Fruit fly (Drosophila melanogaster) whole organism, embryonic: ENCODE data around the gene Sec61alpha.

ENCODE experiments used
- Blimp-1 ChIP-seq: fragments of 200-800 bp; sonication (Bioruptor generic); optimal IDR thresholded peaks from 3 replicates; lab custom pipeline; 2018; ENCODE audit warnings: missing biosample characterization, missing genetic modification characterization, mild to moderate bottlenecking, moderate library complexity, missing genetic modification reagents
- CG13894 ChIP-seq: fragments of 200-800 bp; sonication (Bioruptor generic); optimal IDR thresholded peaks from 3 replicates; lab custom pipeline; 2018; ENCODE audit warnings: missing biosample characterization, mild to moderate bottlenecking, missing genetic modification characterization, moderate library complexity
- CG15479 ChIP-seq: fragments of 200-800 bp; sonication (Bioruptor generic); optimal IDR thresholded peaks from 3 replicates; lab custom pipeline; 2019; ENCODE audit warnings: missing biosample characterization, mild to moderate bottlenecking, missing genetic modification characterization, moderate library complexity
- CG1832 ChIP-seq: fragments of 200-800 bp; sonication (Bioruptor generic); optimal IDR thresholded peaks from 2 replicates; lab custom pipeline; 2017; ENCODE audit warnings: missing biosample characterization, mild to moderate bottlenecking, missing genetic modification characterization, inconsistent platforms
- CG2202 ChIP-seq: fragments of 200-800 bp; sonication (Bioruptor generic); optimal IDR thresholded peaks from 2 replicates; lab custom pipeline; 2018; ENCODE audit warnings: missing biosample characterization, mild to moderate bottlenecking, missing genetic modification characterization
- CG34376 ChIP-seq: fragments of 200-800 bp; sonication (Bioruptor generic); optimal IDR thresholded peaks from 2 replicates; lab custom pipeline; 2018; ENCODE audit warnings: missing biosample characterization, mild to moderate bottlenecking, missing genetic modification characterization
- CG6683 ChIP-seq: fragments of 200-800 bp; sonication (Bioruptor generic); optimal IDR thresholded peaks from 2 replicates; lab custom pipeline; 2017; ENCODE audit warnings: missing biosample characterization, mild to moderate bottlenecking, missing genetic modification characterization, missing genetic modification reagents
- CG6791 ChIP-seq: fragments of 200-800 bp; sonication (Bioruptor generic); IDR thresholded peaks from 3 replicates; pipeline ENCODE4 v1.3.6; 2022; ENCODE audit warnings: missing biosample characterization, missing genetic modification characterization; ENCODE audit not compliant: partially characterized antibody
- CG8290 ChIP-seq, 3 experiments: fragments of 200-800 bp; sonication (Bioruptor generic); optimal IDR thresholded peaks; 2 replicates each; lab custom pipeline; 2016 to 2019; ENCODE audit warnings: missing biosample characterization in 3 of 3, missing genetic modification characterization in 3 of 3, mild to moderate bottlenecking in 2 of 3, moderate library complexity in 1 of 3
- CG8388 ChIP-seq: fragments of 200-800 bp; sonication (Bioruptor generic); optimal IDR thresholded peaks from 2 replicates; lab custom pipeline; 2019; ENCODE audit warnings: missing biosample characterization, mild to moderate bottlenecking, missing genetic modification characterization, moderate library complexity
- HmgZ ChIP-seq: fragments of 200-800 bp; sonication (Bioruptor generic); optimal IDR thresholded peaks from 2 replicates; lab custom pipeline; 2018; ENCODE audit warnings: missing biosample characterization, mild to moderate bottlenecking, missing genetic modification characterization
- Hr51 ChIP-seq, 2 experiments: fragments of 200-800 bp; sonication (Bioruptor generic); optimal IDR thresholded peaks; 2 replicates in 1 of 2; 3 replicates in 1 of 2; lab custom pipeline; 2016 to 2018; ENCODE audit warnings: missing biosample characterization in 2 of 2, missing genetic modification characterization in 2 of 2, mild to moderate bottlenecking in 1 of 2, moderate library complexity in 1 of 2
- Oli ChIP-seq: fragments of 200-800 bp; sonication (Bioruptor generic); optimal IDR thresholded peaks from 2 replicates; lab custom pipeline; 2018; ENCODE audit warnings: missing biosample characterization, mild to moderate bottlenecking, missing genetic modification characterization, moderate library complexity
- Six4 ChIP-seq: fragments of 200-800 bp; sonication (Bioruptor generic); optimal IDR thresholded peaks from 2 replicates; lab custom pipeline; 2016; ENCODE audit warnings: missing biosample characterization, missing genetic modification characterization
- Stat92E ChIP-seq, 3 experiments: fragments of >200 bp in 2 of 3; fragments of 200-800 bp in 1 of 3; sonication (Bioruptor generic) in 1 of 3; optimal IDR thresholded peaks; 2 replicates each; lab custom pipeline; 2017 to 2019; ENCODE audit warnings: missing biosample characterization in 3 of 3, missing genetic modification characterization in 3 of 3, mild to moderate bottlenecking in 1 of 3, moderate library complexity in 1 of 3
- Trl ChIP-seq, 3 experiments: fragments of >200 bp in 2 of 3; fragments of 200-800 bp in 1 of 3; sonication (Bioruptor generic) in 1 of 3; optimal IDR thresholded peaks; 2 replicates in 1 of 3; 3 replicates in 2 of 3; lab custom pipeline; 2016 to 2017; ENCODE audit warnings: missing biosample characterization in 1 of 3, missing genetic modification characterization in 1 of 3
- Xbp1 ChIP-seq: fragments of 200-800 bp; sonication (Bioruptor generic); optimal IDR thresholded peaks from 3 replicates; lab custom pipeline; 2016; ENCODE audit warnings: missing biosample characterization, mild to moderate bottlenecking, missing genetic modification characterization
- az2 ChIP-seq: fragments of 200-800 bp; sonication (Bioruptor generic); optimal IDR thresholded peaks from 3 replicates; lab custom pipeline; 2016; ENCODE audit warnings: missing biosample characterization, missing genetic modification characterization
- chinmo ChIP-seq: fragments of 200-800 bp; sonication (Bioruptor generic); IDR thresholded peaks from 4 replicates; pipeline ENCODE4 v1.3.6; 2022; ENCODE audit warnings: missing biosample characterization, missing genetic modification characterization; ENCODE audit not compliant: partially characterized antibody
- ci ChIP-seq: fragments of 200-800 bp; sonication (Bioruptor generic); IDR thresholded peaks from 3 replicates; pipeline ENCODE4 v1.3.6; 2022; ENCODE audit warnings: missing biosample characterization, missing genetic modification characterization
- crol ChIP-seq: fragments of 200-800 bp; sonication (Bioruptor generic); IDR thresholded peaks from 2 replicates; pipeline ENCODE4 v1.3.6; 2022; ENCODE audit warnings: missing biosample characterization, missing genetic modification characterization
- gcm ChIP-seq: fragments of 200-800 bp; sonication (Bioruptor generic); optimal IDR thresholded peaks from 2 replicates; lab custom pipeline; 2019; ENCODE audit warnings: missing biosample characterization, mild to moderate bottlenecking, missing genetic modification characterization, moderate library complexity
- grau ChIP-seq: fragments of 200-800 bp; optimal IDR thresholded peaks from 3 replicates; lab custom pipeline; 2019; ENCODE audit warnings: missing biosample characterization, mild to moderate bottlenecking, missing genetic modification characterization, moderate library complexity
- jing ChIP-seq: fragments of 200-800 bp; sonication (Bioruptor generic); optimal IDR thresholded peaks from 2 replicates; lab custom pipeline; 2018; ENCODE audit warnings: missing biosample characterization, mild to moderate bottlenecking, missing genetic modification characterization
- lab ChIP-seq: fragments of 200-800 bp; sonication (Bioruptor generic); optimal IDR thresholded peaks from 3 replicates; lab custom pipeline; 2017; ENCODE audit warnings: missing biosample characterization, missing genetic modification characterization, mild to moderate bottlenecking, moderate library complexity, missing genetic modification reagents
- phol ChIP-seq: fragments of 200-800 bp; sonication (Bioruptor generic); optimal IDR thresholded peaks from 3 replicates; lab custom pipeline; 2018; ENCODE audit warnings: missing biosample characterization, mild to moderate bottlenecking, missing genetic modification characterization, moderate library complexity
- pita ChIP-seq: fragments of 200-800 bp; sonication (Bioruptor generic); optimal IDR thresholded peaks from 2 replicates; lab custom pipeline; 2017; ENCODE audit warnings: missing biosample characterization, mild to moderate bottlenecking, missing genetic modification characterization
- prd ChIP-seq, 3 experiments: fragments of >200 bp in 2 of 3; fragments of 200-800 bp in 1 of 3; sonication (Bioruptor generic) in 1 of 3; optimal IDR thresholded peaks in 2 of 3; IDR thresholded peaks in 1 of 3; 2 replicates in 2 of 3; 3 replicates in 1 of 3; pipeline versions ENCODE4 v1.3.6 to Lab custom; 2017 to 2022; ENCODE audit warnings: missing biosample characterization in 1 of 3, missing genetic modification characterization in 1 of 3
- sens ChIP-seq: fragments of 200-800 bp; sonication (Bioruptor generic); peaks from one replicate; lab custom pipeline; 2016; ENCODE audit warnings: missing biosample characterization, missing genetic modification characterization
- sob ChIP-seq: fragments of 200-800 bp; sonication (Bioruptor generic); IDR thresholded peaks from 2 replicates; pipeline ENCODE4 v1.3.6; 2022; ENCODE audit warnings: missing biosample characterization, missing genetic modification characterization
- tin ChIP-seq: fragments of 200-800 bp; sonication (Bioruptor generic); optimal IDR thresholded peaks from 3 replicates; lab custom pipeline; 2016; ENCODE audit warnings: missing biosample characterization, missing genetic modification characterization
- usp ChIP-seq: fragments of >200 bp; optimal IDR thresholded peaks from 2 replicates; lab custom pipeline; 2017; ENCODE audit warnings: missing biosample characterization, missing genetic modification characterization
- zf30C ChIP-seq: fragments of 200-800 bp; sonication (Bioruptor generic); optimal IDR thresholded peaks from 3 replicates; lab custom pipeline; 2018; ENCODE audit warnings: missing biosample characterization, mild to moderate bottlenecking, missing genetic modification characterization

Sec61alpha gene

dm6 chr2L:6508666-6509065, 28.3 kb upstream of the Sec61alpha start (continued):
- TF ChIP-seq CG8388 (GFP tag; lab: Kevin White, UChicago), result peak; percentile 13
- TF ChIP-seq Hr51 (GFP tag; optimal IDR thresholded peaks at IDR 0.05; lab: Kevin White, UChicago), result peak in 1 of 2 experiments; percentile 40
- 0 out of 3 replicates have a peak, but pooled peaks have one; percentile 14 for TF ChIP-seq ci
- peak; percentile 34 for TF ChIP-seq Xbp1 (GFP tag; lab: Kevin White, UChicago)
- peak; percentile 0 for TF ChIP-seq sens (GFP tag; lab: Kevin White, UChicago)
- peak; percentile 3 for TF ChIP-seq zf30C (GFP tag; lab: Kevin White, UChicago)
- peak; percentile 49 for TF ChIP-seq phol (tag; lab: Kevin White, UChicago)
- peak; percentile 29 for TF ChIP-seq az2
- TF ChIP-seq grau, result peak; percentile 38
- peak; percentile 6 for TF ChIP-seq jing
- TF ChIP-seq CG34376 (GFP tag; lab: Kevin White, UChicago), result no peak
- TF ChIP-seq prd (optimal IDR thresholded peaks at IDR 0.05; lab: Kevin White, UChicago), result no peak
- TF ChIP-seq prd (GFP tag; IDR thresholded peaks at IDR 0.05; lab: Robert Waterston, UW), result peak; percentile 69; the same call in 2 of the 3 replicates
- no peak for TF ChIP-seq CG2202 (tag; lab: Kevin White, UChicago)
- TF ChIP-seq Oli (tag; lab: Kevin White, UChicago), result peak; percentile 49

- TF ChIP-seq lab (GFP tag; lab: Kevin White, UChicago) (no peak), crol (peak; percentile 37; the same call in 1 of the 2 replicates), CG6683 (GFP tag; lab: Kevin White, UChicago) (no peak), Blimp-1 (GFP tag; lab: Kevin White, UChicago) (peak; percentile 81)
Measured at dm6 chr2L:6503724-6504037, 23.3 kb upstream of the Sec61alpha start.

- peak; percentile 37 for TF ChIP-seq CG1832
- no peak for TF ChIP-seq HmgZ (tag; lab: Kevin White, UChicago)
- TF ChIP-seq CG8290 (GFP tag; optimal IDR thresholded peaks at IDR 0.05; lab: Kevin White, UChicago), result peak; percentile 54
- TF ChIP-seq CG8290 (tag; optimal IDR thresholded peaks at IDR 0.05; lab: Kevin White, UChicago), result no peak
- 0 out of 3 replicates have a peak, but pooled peaks have one; percentile 38 for TF ChIP-seq CG6791 (GFP tag; lab: Robert Waterston, UW)
- peak in 1 of 3 experiments; percentile 71 for TF ChIP-seq Stat92E (GFP tag; optimal IDR thresholded peaks at IDR 0.05; lab: Kevin White, UChicago)
- no peak for TF ChIP-seq tin (GFP tag; lab: Kevin White, UChicago)
- no peak for TF ChIP-seq pita (GFP tag; lab: Kevin White, UChicago)
- TF ChIP-seq sob, result 0 out of 2 replicates have a peak, but pooled peaks have one; percentile 8
- TF ChIP-seq sens (GFP tag; lab: Kevin White, UChicago), result peak; percentile 8
- TF ChIP-seq Six4 (GFP tag; lab: Kevin White, UChicago), result no peak
- peak; percentile 55 for TF ChIP-seq gcm (GFP tag; lab: Kevin White, UChicago)
- 0 out of 4 replicates have a peak, but pooled peaks have one; percentile 23 for TF ChIP-seq chinmo
- no peak for TF ChIP-seq usp (GFP tag; lab: Kevin White, UChicago)
- TF ChIP-seq CG15479, result peak; percentile 20
- peak; percentile 18 to 27 for TF ChIP-seq Trl (optimal IDR thresholded peaks at IDR 0.05; lab: Kevin White, UChicago)
- TF ChIP-seq Trl (GFP tag; optimal IDR thresholded peaks at IDR 0.05; lab: Kevin White, UChicago), result no peak
- TF ChIP-seq CG13894 (tag; lab: Kevin White, UChicago), result peak; percentile 75
Measured at dm6 chr2L:6502887-6503723, 22.7 kb upstream of the Sec61alpha start.
